Worm (Caenorhabditis elegans) whole organism, L3 larva: ENCODE results near the gene srx-135.

Source experiments
- ceh-82 ChIP-seq: fragments of 150-350 bp; optimal IDR thresholded peaks from 2 replicates; lab custom pipeline; 2014; ENCODE audit warnings: missing biosample characterization, missing genetic modification characterization
- egl-27 ChIP-seq: sonication (generic microtip); optimal IDR thresholded peaks from 4 replicates; lab custom pipeline; 2017; ENCODE audit warnings: missing biosample characterization, missing genetic modification reagents, missing genetic modification characterization

DNA sequence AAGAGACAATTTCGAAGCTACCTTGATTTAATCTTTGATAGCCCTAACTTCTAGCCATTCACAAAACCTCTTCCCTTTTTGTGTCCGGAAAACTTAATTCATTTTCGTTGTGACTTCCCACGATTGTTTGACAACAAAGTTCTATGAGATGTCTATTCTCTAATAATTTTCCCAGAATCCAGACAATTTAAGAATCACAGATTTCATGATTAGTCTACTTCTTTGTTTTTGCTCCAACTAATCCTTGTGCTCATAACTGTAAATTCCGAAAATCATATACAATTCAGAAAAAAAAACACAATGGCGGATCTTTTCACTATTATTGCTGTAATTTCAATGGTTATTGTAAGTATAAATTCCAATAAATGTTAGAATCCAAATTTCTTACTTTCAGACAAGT is 3.5 kb downstream of the srx-135 start, which contains the start of gene srx-137:
- TF ChIP-seq ceh-82 (tag; lab: Kevin White, UChicago): no peak
- no peak for TF ChIP-seq egl-27
